Worm (Caenorhabditis elegans): ENCODE data around the gene T19C4.24.

Gene T19C4.24

ce11 chrV:11141179-11141578 lies 5.6 kb downstream of the T19C4.24 start, which contains the start of gene folt-1:
TSS of gene folt-1 (plus strand) at chrV:11141479.
- TF ChIP-seq F13H6.1 (tag; optimal IDR thresholded peaks at IDR 0.05) (no peak), ztf-4 (tag; optimal IDR thresholded peaks at IDR 0.05) (no peak), lin-11 (tag; optimal IDR thresholded peaks at IDR 0.05) (no peak), ceh-82 (tag; optimal IDR thresholded peaks at IDR 0.05) (no peak), gmeb-1 (tag; optimal IDR thresholded peaks at IDR 0.05) (no peak)

- peak; percentile 66 for TF ChIP-seq sma-9 (GFP tag; optimal IDR thresholded peaks at IDR 0.05)
- no peak for TF ChIP-seq sma-9 (tag; optimal IDR thresholded peaks at IDR 0.05)
- TF ChIP-seq nhr-6 (tag; optimal IDR thresholded peaks at IDR 0.05) = no peak
- no peak for TF ChIP-seq ztf-1 (GFP tag; conservative IDR thresholded peaks at IDR 0.05)
- TF ChIP-seq nhr-23 (tag; optimal IDR thresholded peaks at IDR 0.05) = no peak
- peak in 1 of 2 experiments; percentile 27 for TF ChIP-seq lsy-2 (tag; optimal IDR thresholded peaks at IDR 0.05)
- TF ChIP-seq nhr-129 (tag; optimal IDR thresholded peaks at IDR 0.05) = peak; percentile 65
- no peak for TF ChIP-seq lin-11 (tag; optimal IDR thresholded peaks at IDR 0.05)
- TF ChIP-seq aly-2 (tag; optimal IDR thresholded peaks at IDR 0.05) = no peak
- TF ChIP-seq ZK546.5 (tag; optimal IDR thresholded peaks at IDR 0.05) = no peak
- TF ChIP-seq nhr-12 (tag; optimal IDR thresholded peaks at IDR 0.05) = no peak
- TF ChIP-seq dmd-4 (tag; optimal IDR thresholded peaks at IDR 0.05) = no peak
- no peak for TF ChIP-seq skn-1 (tag; optimal IDR thresholded peaks at IDR 0.05)
- peak; percentile 37 for TF ChIP-seq fos-1 (tag; optimal IDR thresholded peaks at IDR 0.05)
- peak; percentile 4 for TF ChIP-seq C34F6.9 (tag; optimal IDR thresholded peaks at IDR 0.05)
- TF ChIP-seq nhr-237 (tag; optimal IDR thresholded peaks at IDR 0.05) = no peak
- TF ChIP-seq F13H6.1 (tag; optimal IDR thresholded peaks at IDR 0.05) = peak; percentile 53
- TF ChIP-seq unc-39 (tag; optimal IDR thresholded peaks at IDR 0.05) = no peak
- no peak for TF ChIP-seq lin-13 (GFP tag; optimal IDR thresholded peaks at IDR 0.05)
- TF ChIP-seq unc-55 (GFP tag; optimal IDR thresholded peaks at IDR 0.05) = peak; percentile 38
- no peak for TF ChIP-seq sem-4 (tag; optimal IDR thresholded peaks at IDR 0.05)
- no peak for TF ChIP-seq zag-1 (tag; optimal IDR thresholded peaks at IDR 0.05)
- TF ChIP-seq ztf-4 (tag; optimal IDR thresholded peaks at IDR 0.05) = no peak
Observed at ce11 chrV:11140326-11140725, 6.5 kb downstream of the T19C4.24 start.

- TF ChIP-seq nhr-21 (tag; optimal IDR thresholded peaks at IDR 0.05) = no peak
- no peak for TF ChIP-seq F13H6.1 (tag; optimal IDR thresholded peaks at IDR 0.05)
- no peak for TF ChIP-seq Y55F3AM.14 (GFP tag; optimal IDR thresholded peaks at IDR 0.05)
- TF ChIP-seq lin-13 (GFP tag; optimal IDR thresholded peaks at IDR 0.05) = no peak
- TF ChIP-seq blmp-1 (tag; optimal IDR thresholded peaks at IDR 0.05; ENCODE audit: insufficient read depth) = no peak
- no peak for TF ChIP-seq ceh-82 (tag; optimal IDR thresholded peaks at IDR 0.05)
- TF ChIP-seq alr-1 (tag; optimal IDR thresholded peaks at IDR 0.05) = no peak
- no peak for TF ChIP-seq peb-1 (tag; optimal IDR thresholded peaks at IDR 0.05)
- no peak for TF ChIP-seq zag-1 (tag; optimal IDR thresholded peaks at IDR 0.05)
Observed at ce11 chrV:11134296-11134695, 12.5 kb downstream of the T19C4.24 start, which contains the start of gene glb-3. TSS of gene glb-3 (plus strand) at chrV:11134596.

ce11 chrV:11133516-11133915 lies 13.3 kb downstream of the T19C4.24 start:
- TF ChIP-seq mab-5 (tag; optimal IDR thresholded peaks at IDR 0.05) (no peak), nhr-25 (tag; optimal IDR thresholded peaks at IDR 0.05) (no peak), nhr-6 (tag; optimal IDR thresholded peaks at IDR 0.05) (no peak), zag-1 (tag; optimal IDR thresholded peaks at IDR 0.05) (no peak), ceh-16 (tag; optimal IDR thresholded peaks at IDR 0.05) (no peak), snpc-4 (tag; optimal IDR thresholded peaks at IDR 0.05) (no peak), nhr-77 (tag; optimal IDR thresholded peaks at IDR 0.05) (no peak), ztf-4 (tag; optimal IDR thresholded peaks at IDR 0.05) (no peak)

ce11 chrV:11131801-11132200 lies 15.0 kb downstream of the T19C4.24 start:
- no peak for TF ChIP-seq elt-1 (tag; optimal IDR thresholded peaks at IDR 0.05)
- no peak for TF ChIP-seq snpc-4 (tag; optimal IDR thresholded peaks at IDR 0.05)
- TF ChIP-seq nhr-12 (tag; optimal IDR thresholded peaks at IDR 0.05) = no peak

Data from whole organism, L2 larva.